In the genomic region with DNA sequence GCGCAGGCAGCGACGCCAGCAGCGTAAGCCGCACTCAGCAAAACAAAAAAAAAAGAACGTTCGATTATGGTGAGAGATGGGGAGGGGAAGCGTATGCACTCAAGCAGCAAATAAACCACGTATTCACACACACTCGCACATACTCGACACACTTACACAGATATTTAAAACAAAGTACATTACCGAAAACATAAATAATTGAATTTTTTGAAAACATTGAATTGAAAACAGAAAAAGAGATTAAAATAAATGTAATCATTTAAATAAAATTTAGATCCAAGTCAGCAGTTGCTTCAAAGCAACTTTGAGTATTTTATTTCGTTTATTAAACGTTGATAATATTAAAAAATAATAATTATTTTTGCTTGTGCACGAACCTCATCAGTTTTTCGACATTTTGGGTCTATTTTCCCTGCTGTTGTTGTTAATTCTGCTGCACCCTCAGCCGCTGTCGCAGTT, we compare ENCODE assay signal across 2 fruit fly cellular contexts.
A peak's percentile ranks its signal among the peaks of the same experiment; 100 is the strongest.
TF ChIP-seq lines count a peak whose summit lies in the region.

No protein-coding gene starts in this region.

TF ChIP-seq in whole organism, embryonic, 481 proteins besides CTCF, POLR2A, EP300 and RAD21 (continued from another document and continues in another):
- TF ChIP-seq fd64A (GFP tag; optimal IDR thresholded peaks at IDR 0.05; lab: Kevin White, UChicago), result no peak
- no peak for TF ChIP-seq HLH54F (GFP tag; optimal IDR thresholded peaks at IDR 0.05; lab: Kevin White, UChicago)
- TF ChIP-seq Dp (GFP tag; optimal IDR thresholded peaks at IDR 0.05; lab: Kevin White, UChicago), result no peak
- no peak for TF ChIP-seq CG42726 (GFP tag; IDR thresholded peaks at IDR 0.05; lab: Robert Waterston, UW; ENCODE audit: partially characterized antibody)
- TF ChIP-seq hth (optimal IDR thresholded peaks at IDR 0.05; lab: Kevin White, UChicago), result no peak
- no peak for TF ChIP-seq ssp (GFP tag; IDR thresholded peaks at IDR 0.05; lab: Robert Waterston, UW)
- no peak for TF ChIP-seq Hey (tag; optimal IDR thresholded peaks at IDR 0.05; lab: Kevin White, UChicago)
- no peak for TF ChIP-seq CG1792 (GFP tag; optimal IDR thresholded peaks at IDR 0.05; lab: Kevin White, UChicago)
- TF ChIP-seq dimm (GFP tag; IDR thresholded peaks at IDR 0.05; lab: Robert Waterston, UW), result no peak
- no peak for TF ChIP-seq CG12236 (GFP tag; optimal IDR thresholded peaks at IDR 0.05; lab: Kevin White, UChicago)
- TF ChIP-seq ATbp (GFP tag; optimal IDR thresholded peaks at IDR 0.05; lab: Kevin White, UChicago), result peak; percentile 71
- TF ChIP-seq luna (GFP tag; optimal IDR thresholded peaks at IDR 0.05; lab: Kevin White, UChicago), result no peak
- no peak for TF ChIP-seq Atf6 (GFP tag; IDR thresholded peaks at IDR 0.05; lab: Robert Waterston, UW)
- peak; percentile 33 for TF ChIP-seq Hand (GFP tag; optimal IDR thresholded peaks at IDR 0.05; lab: Kevin White, UChicago)
- TF ChIP-seq abd-A (tag; optimal IDR thresholded peaks at IDR 0.05; lab: Kevin White, UChicago), result no peak
- no peak for TF ChIP-seq Spps (tag; optimal IDR thresholded peaks at IDR 0.05; lab: Kevin White, UChicago)
- TF ChIP-seq CG15601 (tag; optimal IDR thresholded peaks at IDR 0.05; lab: Kevin White, UChicago), result peak; percentile 38
- TF ChIP-seq unpg (GFP tag; optimal IDR thresholded peaks at IDR 0.05; lab: Kevin White, UChicago), result peak; percentile 83
- no peak for TF ChIP-seq CG6765 (GFP tag; optimal IDR thresholded peaks at IDR 0.05; lab: Kevin White, UChicago)
- TF ChIP-seq crc (GFP tag; optimal IDR thresholded peaks at IDR 0.05; lab: Kevin White, UChicago), result no peak
- no peak for TF ChIP-seq fd102C (GFP tag; optimal IDR thresholded peaks at IDR 0.05; lab: Kevin White, UChicago)
- TF ChIP-seq CG5180 (GFP tag; optimal IDR thresholded peaks at IDR 0.05; lab: Kevin White, UChicago), result no peak
- TF ChIP-seq so (GFP tag; IDR thresholded peaks at IDR 0.05; lab: Robert Waterston, UW), result no peak
- TF ChIP-seq NC2β (GFP tag; optimal IDR thresholded peaks at IDR 0.05; lab: Kevin White, UChicago), result no peak
- TF ChIP-seq CG1602 (GFP tag; optimal IDR thresholded peaks at IDR 0.05; lab: Kevin White, UChicago), result peak; percentile 43
- TF ChIP-seq kni (GFP tag; optimal IDR thresholded peaks at IDR 0.05; lab: Kevin White, UChicago), result no peak
- TF ChIP-seq CG18619 (GFP tag; optimal IDR thresholded peaks at IDR 0.05; lab: Kevin White, UChicago), result peak; percentile 26
- no peak for TF ChIP-seq Oaz (GFP tag; IDR thresholded peaks at IDR 0.05; lab: Robert Waterston, UW)
- no peak for TF ChIP-seq CG4707 (GFP tag; optimal IDR thresholded peaks at IDR 0.05; lab: Kevin White, UChicago)
- TF ChIP-seq btn (GFP tag; optimal IDR thresholded peaks at IDR 0.05; lab: Kevin White, UChicago), result no peak
- no peak for TF ChIP-seq CG16779 (GFP tag; IDR thresholded peaks at IDR 0.05; lab: Robert Waterston, UW)
- TF ChIP-seq CG11504 (tag; optimal IDR thresholded peaks at IDR 0.05; lab: Kevin White, UChicago), result peak; percentile 74
- peak; percentile 29 for TF ChIP-seq CG30403 (GFP tag; optimal IDR thresholded peaks at IDR 0.05; lab: Kevin White, UChicago)
- no peak for TF ChIP-seq CG14014 (GFP tag; IDR thresholded peaks at IDR 0.05; lab: Robert Waterston, UW)
- no peak for TF ChIP-seq fru (optimal IDR thresholded peaks at IDR 0.05; lab: Kevin White, UChicago)
- peak; percentile 37 for TF ChIP-seq CG15514 (GFP tag; optimal IDR thresholded peaks at IDR 0.05; lab: Kevin White, UChicago)
- TF ChIP-seq CG8944 (GFP tag; optimal IDR thresholded peaks at IDR 0.05; lab: Kevin White, UChicago), result no peak
- no peak for TF ChIP-seq Dll (GFP tag; IDR thresholded peaks at IDR 0.05; lab: Robert Waterston, UW; ENCODE audit: partially characterized antibody)
- peak; percentile 84 for TF ChIP-seq crol (GFP tag; IDR thresholded peaks at IDR 0.05; lab: Robert Waterston, UW)
- no peak for TF ChIP-seq grn (GFP tag; optimal IDR thresholded peaks at IDR 0.05; lab: Kevin White, UChicago)
- TF ChIP-seq pzg (GFP tag; optimal IDR thresholded peaks at IDR 0.05; lab: Kevin White, UChicago), result no peak
- no peak for TF ChIP-seq HmgD (GFP tag; optimal IDR thresholded peaks at IDR 0.05; lab: Kevin White, UChicago)
- TF ChIP-seq MESR4 (GFP tag; optimal IDR thresholded peaks at IDR 0.05; lab: Kevin White, UChicago), result no peak
- TF ChIP-seq dmrt11E (tag; optimal IDR thresholded peaks at IDR 0.05; lab: Kevin White, UChicago), result peak; percentile 2
- TF ChIP-seq kay (GFP tag; optimal IDR thresholded peaks at IDR 0.05; lab: Kevin White, UChicago), result no peak
- no peak for TF ChIP-seq eyg (GFP tag; optimal IDR thresholded peaks at IDR 0.05; lab: Kevin White, UChicago)
- TF ChIP-seq her (GFP tag; optimal IDR thresholded peaks at IDR 0.05; lab: Kevin White, UChicago), result no peak
- 0 out of 2 replicates have a peak, but pooled peaks have one; percentile 61 for TF ChIP-seq Drgx (GFP tag; IDR thresholded peaks at IDR 0.05; lab: Robert Waterston, UW)
- TF ChIP-seq CG12155 (GFP tag; optimal IDR thresholded peaks at IDR 0.05; lab: Kevin White, UChicago), result peak; percentile 15
- TF ChIP-seq zfh1 (GFP tag; IDR thresholded peaks at IDR 0.05; lab: Robert Waterston, UW), result no peak
- TF ChIP-seq crp (GFP tag; optimal IDR thresholded peaks at IDR 0.05; lab: Kevin White, UChicago), result no peak
- TF ChIP-seq exex (tag; optimal IDR thresholded peaks at IDR 0.05; lab: Kevin White, UChicago), result no peak
- no peak for TF ChIP-seq esg (GFP tag; conservative IDR thresholded peaks at IDR 0.05; lab: Robert Waterston, UW)
- TF ChIP-seq trem (tag; optimal IDR thresholded peaks at IDR 0.05; lab: Kevin White, UChicago), result peak; percentile 47
- TF ChIP-seq dm (GFP tag; optimal IDR thresholded peaks at IDR 0.05; lab: Kevin White, UChicago), result no peak
- TF ChIP-seq CG1603 (tag; optimal IDR thresholded peaks at IDR 0.05; lab: Kevin White, UChicago), result no peak
- TF ChIP-seq bsh (GFP tag; optimal IDR thresholded peaks at IDR 0.05; lab: Kevin White, UChicago), result peak in 1 of 2 experiments; percentile 77
- no peak for TF ChIP-seq CG10462 (GFP tag; optimal IDR thresholded peaks at IDR 0.05; lab: Kevin White, UChicago)
- TF ChIP-seq toy (GFP tag; IDR thresholded peaks at IDR 0.05; lab: Robert Waterston, UW), result no peak
- TF ChIP-seq jigr1 (GFP tag; IDR thresholded peaks at IDR 0.05; lab: Robert Waterston, UW), result no peak
- TF ChIP-seq Fer3 (tag; optimal IDR thresholded peaks at IDR 0.05; lab: Kevin White, UChicago), result peak; percentile 73
- no peak for TF ChIP-seq seq (GFP tag; IDR thresholded peaks at IDR 0.05; lab: Robert Waterston, UW)
- TF ChIP-seq CG14965 (GFP tag; optimal IDR thresholded peaks at IDR 0.05; lab: Kevin White, UChicago; ENCODE audit: borderline replicate concordance), result no peak
- TF ChIP-seq pho (GFP tag; optimal IDR thresholded peaks at IDR 0.05; lab: Kevin White, UChicago), result no peak
- peak; percentile 76 for TF ChIP-seq lab (GFP tag; optimal IDR thresholded peaks at IDR 0.05; lab: Kevin White, UChicago)
- TF ChIP-seq gcm2 (GFP tag; optimal IDR thresholded peaks at IDR 0.05; lab: Kevin White, UChicago), result no peak

TF ChIP-seq in whole organism, prepupa, 60 proteins besides CTCF, POLR2A, EP300 and RAD21 (continued from another document):
- TF ChIP-seq CG3032 (tag; optimal IDR thresholded peaks at IDR 0.05; lab: Kevin White, UChicago) (peak; percentile 44), CG16779 (tag; optimal IDR thresholded peaks at IDR 0.05; lab: Kevin White, UChicago) (peak; percentile 54), CG10669 (GFP tag; optimal IDR thresholded peaks at IDR 0.05; lab: Kevin White, UChicago) (peak; percentile 45)
